Fruit fly (Drosophila melanogaster): ENCODE data around the gene ver.
A peak's percentile ranks its signal among the peaks of the same experiment; 100 is the strongest.

- TF ChIP-seq dac (GFP tag; optimal IDR thresholded peaks at IDR 0.05) (peak; percentile 50), OdsH (GFP tag; optimal IDR thresholded peaks at IDR 0.05) (peak; percentile 87), CG16779 (tag; optimal IDR thresholded peaks at IDR 0.05) (no peak), CG6163 (GFP tag; IDR thresholded peaks at IDR 0.05) (peak; percentile 68), CG11902 (GFP tag; optimal IDR thresholded peaks at IDR 0.05) (peak; percentile 82), achi (GFP tag; optimal IDR thresholded peaks at IDR 0.05) (peak; percentile 88), Eip75B (GFP tag; optimal IDR thresholded peaks at IDR 0.05) (no peak), CG8119 (GFP tag; IDR thresholded peaks at IDR 0.05) (0 out of 3 replicates have a peak, but pooled peaks have one; percentile 15)
These were observed 9.0 kb upstream of the ver start, which contains the start of the genes sti and tral for dm6 chr3L:12514762-12515215.

All from whole organism, prepupa.